Worm (Caenorhabditis elegans) whole organism, L4 larva: ENCODE results near the gene wdfy-3.

Experiments
- F26F4.8 ChIP-seq: fragments of 200-800 bp; sonication (Bioruptor generic); conservative IDR thresholded peaks from 2 replicates; pipeline ENCODE4 v1.3.6; 2022; ENCODE audit warnings: missing genetic modification characterization, missing compliant biosample characterization
- F49E8.2 ChIP-seq: sonication (generic microtip); optimal IDR thresholded peaks from 2 replicates; lab custom pipeline; 2016; ENCODE audit warnings: missing compliant biosample characterization, mild to moderate bottlenecking, missing genetic modification characterization, borderline replicate concordance
- T20F7.1 ChIP-seq: fragments of 200-800 bp; sonication (Bioruptor generic); optimal IDR thresholded peaks from 2 replicates; lab custom pipeline; 2018; ENCODE audit warnings: mild to moderate bottlenecking, missing genetic modification characterization, missing compliant biosample characterization
- Y48G9A.11 ChIP-seq: fragments of 200-800 bp; sonication (Bioruptor generic); IDR thresholded peaks from 2 replicates; pipeline ENCODE4 v1.3.6; 2022; ENCODE audit warnings: missing genetic modification reagents, missing genetic modification characterization, missing compliant biosample characterization
- ZK546.5 ChIP-seq, 2 experiments: sonication (generic microtip); optimal IDR thresholded peaks; 2 replicates each; lab custom pipeline; 2017; ENCODE audit warnings: missing biosample characterization in 2 of 2, missing genetic modification characterization in 2 of 2
- attf-4 ChIP-seq: sonication (generic microtip); optimal IDR thresholded peaks from 3 replicates; lab custom pipeline; 2017; ENCODE audit warnings: missing biosample characterization, missing genetic modification characterization
- ceh-20 ChIP-seq: fragments of 200-800 bp; sonication (Bioruptor generic); IDR thresholded peaks from 2 replicates; pipeline ENCODE4 v1.3.6; 2022; ENCODE audit warnings: missing genetic modification reagents, missing genetic modification characterization, missing compliant biosample characterization
- ceh-62 ChIP-seq: sonication (generic microtip); optimal IDR thresholded peaks from 2 replicates; lab custom pipeline; 2017; ENCODE audit warnings: missing biosample characterization, missing genetic modification characterization
- cey-2 ChIP-seq: sonication (generic microtip); optimal IDR thresholded peaks from 3 replicates; lab custom pipeline; 2017; ENCODE audit warnings: missing genetic modification characterization, mild to moderate bottlenecking, missing compliant biosample characterization, antibody characterized with exemption, borderline replicate concordance; ENCODE audit not compliant: insufficient read depth
- daf-16 ChIP-seq, 3 experiments: sonication (generic microtip); optimal IDR thresholded peaks; 2 replicates each; lab custom pipeline; 2016 to 2017; ENCODE audit warnings: missing genetic modification characterization in 3 of 3, missing genetic modification reagents in 3 of 3, mild to moderate bottlenecking in 2 of 3, missing compliant biosample characterization in 2 of 3, missing biosample characterization in 1 of 3, moderate library complexity in 1 of 3
- dmd-6 ChIP-seq: fragments of 200-800 bp; sonication (Bioruptor generic); IDR thresholded peaks from 2 replicates; pipeline ENCODE4 v1.3.6; 2022; ENCODE audit warnings: missing genetic modification reagents, missing genetic modification characterization, missing compliant biosample characterization
- dmd-8 ChIP-seq: fragments of 200-800 bp; sonication (Bioruptor generic); IDR thresholded peaks from 2 replicates; pipeline ENCODE4 v1.3.6; 2022; ENCODE audit warnings: missing genetic modification characterization, missing compliant biosample characterization
- dve-1 ChIP-seq: sonication (generic microtip); optimal IDR thresholded peaks from 2 replicates; lab custom pipeline; 2017; ENCODE audit warnings: antibody characterized with exemption, mild to moderate bottlenecking, missing genetic modification characterization, missing compliant biosample characterization; ENCODE audit not compliant: insufficient read depth
- egl-27 ChIP-seq: sonication (generic microtip); optimal IDR thresholded peaks from 3 replicates; lab custom pipeline; 2017; ENCODE audit warnings: missing biosample characterization, missing genetic modification reagents, missing genetic modification characterization
- egl-43 ChIP-seq: fragments of 200-800 bp; sonication (Bioruptor generic); IDR thresholded peaks from 2 replicates; pipeline ENCODE4 v1.3.6; 2022; ENCODE audit warnings: missing genetic modification reagents, missing genetic modification characterization, missing compliant biosample characterization
- fkh-10 ChIP-seq: fragments of 150-350 bp; optimal IDR thresholded peaks from 2 replicates; lab custom pipeline; 2014; ENCODE audit warnings: missing biosample characterization, missing genetic modification reagents, missing genetic modification characterization
- fos-1 ChIP-seq: fragments of 150-350 bp; optimal IDR thresholded peaks from 2 replicates; lab custom pipeline; 2014; ENCODE audit warnings: missing biosample characterization, missing genetic modification characterization
- hlh-11 ChIP-seq: fragments of 200-800 bp; sonication (Bioruptor generic); optimal IDR thresholded peaks from 2 replicates; lab custom pipeline; 2018; ENCODE audit warnings: mild to moderate bottlenecking, missing genetic modification characterization, missing compliant biosample characterization
- hlh-30 ChIP-seq: sonication (generic microtip); optimal IDR thresholded peaks from 2 replicates; lab custom pipeline; 2017; ENCODE audit warnings: antibody characterized with exemption, mild to moderate bottlenecking, missing genetic modification characterization, missing compliant biosample characterization; ENCODE audit not compliant: insufficient read depth
- lim-7 ChIP-seq: fragments of 200-800 bp; sonication (Bioruptor generic); IDR thresholded peaks from 2 replicates; pipeline ENCODE4 v1.3.6; 2022; ENCODE audit warnings: missing genetic modification characterization, missing compliant biosample characterization
- lin-13 ChIP-seq: fragments of 150-350 bp; optimal IDR thresholded peaks from 2 replicates; lab custom pipeline; 2014; ENCODE audit warnings: missing biosample characterization, missing genetic modification reagents, missing genetic modification characterization
- lin-29 ChIP-seq: fragments of 200-800 bp; sonication (Bioruptor generic); IDR thresholded peaks from 2 replicates; pipeline ENCODE4 v1.3.6; 2022; ENCODE audit warnings: missing genetic modification reagents, missing genetic modification characterization, missing compliant biosample characterization
- lin-39 ChIP-seq: fragments of 150-350 bp; optimal IDR thresholded peaks from 2 replicates; lab custom pipeline; 2014; ENCODE audit warnings: missing biosample characterization, missing genetic modification reagents, missing genetic modification characterization
- lsy-2 ChIP-seq, 2 experiments: fragments of 150-350 bp in 1 of 2; sonication (generic microtip) in 1 of 2; optimal IDR thresholded peaks; 2 replicates each; lab custom pipeline; 2014 to 2017; ENCODE audit warnings: missing biosample characterization in 2 of 2, missing genetic modification characterization in 2 of 2
- madf-5 ChIP-seq, 2 experiments: fragments of 200-800 bp; sonication (Bioruptor generic); IDR thresholded peaks; 2 replicates each; pipeline ENCODE4 v1.3.6; 2022; ENCODE audit warnings: missing compliant biosample characterization in 2 of 2, missing genetic modification characterization in 2 of 2
- mdl-1 ChIP-seq, 2 experiments: fragments of 150-350 bp in 1 of 2; sonication (generic microtip) in 1 of 2; optimal IDR thresholded peaks; 2 replicates each; lab custom pipeline; 2014 to 2017; ENCODE audit warnings: missing biosample characterization in 2 of 2, missing genetic modification characterization in 2 of 2
- mdt-29 ChIP-seq: fragments of 200-800 bp; sonication (Bioruptor generic); IDR thresholded peaks from 2 replicates; pipeline ENCODE4 v1.3.6; 2022; ENCODE audit warnings: missing genetic modification reagents, missing genetic modification characterization, missing compliant biosample characterization
- mep-1 ChIP-seq: fragments of 150-350 bp; sonication (generic microtip); optimal IDR thresholded peaks from 3 replicates; lab custom pipeline; 2014; ENCODE audit warnings: missing biosample characterization, missing genetic modification characterization
- mxl-2 ChIP-seq: fragments of 200-800 bp; sonication (Bioruptor generic); conservative IDR thresholded peaks from 2 replicates; pipeline ENCODE4 v1.3.6; 2022; ENCODE audit warnings: missing genetic modification reagents, missing genetic modification characterization, missing compliant biosample characterization
- mxl-3 ChIP-seq: fragments of 200-800 bp; sonication (Bioruptor generic); optimal IDR thresholded peaks from 2 replicates; lab custom pipeline; 2018; ENCODE audit warnings: mild to moderate bottlenecking, missing genetic modification characterization, missing compliant biosample characterization
- nhr-10 ChIP-seq: fragments of 150-350 bp; optimal IDR thresholded peaks from 2 replicates; lab custom pipeline; 2014; ENCODE audit warnings: missing biosample characterization, missing genetic modification characterization
- nhr-102 ChIP-seq: sonication (generic microtip); optimal IDR thresholded peaks from 2 replicates; lab custom pipeline; 2016; ENCODE audit warnings: mild to moderate bottlenecking, missing genetic modification characterization, moderate library complexity, missing compliant biosample characterization
- nhr-237 ChIP-seq: sonication (generic microtip); optimal IDR thresholded peaks from 2 replicates; lab custom pipeline; 2017; ENCODE audit warnings: missing biosample characterization, missing genetic modification characterization
- nhr-25 ChIP-seq: sonication (generic microtip); optimal IDR thresholded peaks from 2 replicates; lab custom pipeline; 2017; ENCODE audit warnings: missing genetic modification characterization, mild to moderate bottlenecking, missing compliant biosample characterization, antibody characterized with exemption, moderate library complexity, borderline replicate concordance; ENCODE audit not compliant: insufficient read depth
- nhr-28 ChIP-seq: fragments of 150-350 bp; optimal IDR thresholded peaks from 2 replicates; lab custom pipeline; 2014; ENCODE audit warnings: missing biosample characterization, missing genetic modification characterization
- nhr-41 ChIP-seq: fragments of 200-800 bp; sonication (Bioruptor generic); IDR thresholded peaks from 2 replicates; pipeline ENCODE4 v1.3.6; 2022; ENCODE audit warnings: missing genetic modification reagents, missing genetic modification characterization, missing compliant biosample characterization
- nhr-42 ChIP-seq: fragments of 200-800 bp; sonication (Bioruptor generic); IDR thresholded peaks from 2 replicates; pipeline ENCODE4 v1.3.6; 2022; ENCODE audit warnings: missing genetic modification characterization, missing compliant biosample characterization
- nhr-48 ChIP-seq: sonication (generic microtip); optimal IDR thresholded peaks from 2 replicates; lab custom pipeline; 2016; ENCODE audit warnings: mild to moderate bottlenecking, missing genetic modification characterization, missing compliant biosample characterization
- nhr-6 ChIP-seq: fragments of 150-350 bp; optimal IDR thresholded peaks from 2 replicates; lab custom pipeline; 2014; ENCODE audit warnings: missing biosample characterization, missing genetic modification characterization
- nhr-77 ChIP-seq: fragments of 150-350 bp; optimal IDR thresholded peaks from 2 replicates; lab custom pipeline; 2014; ENCODE audit warnings: missing biosample characterization, missing genetic modification characterization
- pqm-1 ChIP-seq: sonication (generic microtip); optimal IDR thresholded peaks from 2 replicates; lab custom pipeline; 2017; ENCODE audit warnings: missing biosample characterization, missing genetic modification characterization
- snpc-4 ChIP-seq: fragments of 150-350 bp; optimal IDR thresholded peaks from 2 replicates; lab custom pipeline; 2014; ENCODE audit warnings: missing biosample characterization, missing genetic modification characterization
- spr-3 ChIP-seq: fragments of 200-800 bp; sonication (Bioruptor generic); optimal IDR thresholded peaks from 2 replicates; lab custom pipeline; 2018; ENCODE audit warnings: mild to moderate bottlenecking, missing genetic modification characterization, missing compliant biosample characterization
- tag-97 ChIP-seq: fragments of 200-800 bp; sonication (Bioruptor generic); IDR thresholded peaks from 2 replicates; pipeline ENCODE4 v1.3.6; 2022; ENCODE audit warnings: missing genetic modification characterization, missing compliant biosample characterization
- tra-1 ChIP-seq: fragments of 200-800 bp; sonication (Bioruptor generic); IDR thresholded peaks from 2 replicates; pipeline ENCODE4 v1.3.6; 2022; ENCODE audit warnings: missing genetic modification reagents, missing genetic modification characterization, missing compliant biosample characterization
- unc-39 ChIP-seq: sonication (generic microtip); optimal IDR thresholded peaks from 2 replicates; lab custom pipeline; 2017; ENCODE audit warnings: missing biosample characterization, missing genetic modification characterization
- vab-7 ChIP-seq: fragments of 200-800 bp; sonication (Bioruptor generic); IDR thresholded peaks from 2 replicates; pipeline ENCODE4 v1.3.6; 2022; ENCODE audit warnings: missing genetic modification reagents, missing genetic modification characterization, missing compliant biosample characterization
- zag-1 ChIP-seq: fragments of 150-350 bp; optimal IDR thresholded peaks from 2 replicates; lab custom pipeline; 2014; ENCODE audit warnings: missing biosample characterization, missing genetic modification characterization
- zfp-3 ChIP-seq: fragments of 200-800 bp; sonication (Bioruptor generic); conservative IDR thresholded peaks from 2 replicates; pipeline ENCODE4 v1.3.6; 2022; ENCODE audit warnings: missing genetic modification reagents, missing genetic modification characterization, missing compliant biosample characterization
- ztf-11 ChIP-seq: fragments of 150-350 bp; optimal IDR thresholded peaks from 2 replicates; lab custom pipeline; 2014; ENCODE audit warnings: missing biosample characterization, missing genetic modification characterization

wdfy-3 gene

ce11 chrIV:12715947-12716382 lies 62.8 kb downstream of the wdfy-3 start:
- TF ChIP-seq pqm-1 (peak; percentile 44), nhr-41 (GFP tag; lab: Robert Waterston, UW) (0 out of 2 replicates have a peak, but pooled peaks have one; percentile 29), ZK546.5 (tag; optimal IDR thresholded peaks at IDR 0.05; lab: Kevin White, UChicago) (no peak), mdt-29 (GFP tag; lab: Robert Waterston, UW) (peak; percentile 47; the same call in 1 of the 2 replicates), lin-39 (tag; lab: Kevin White, UChicago) (no peak), T20F7.1 (GFP tag; lab: Kevin White, UChicago) (peak; percentile 56), egl-27 (tag; lab: Kevin White, UChicago) (no peak), daf-16 (GFP tag; optimal IDR thresholded peaks at IDR 0.05; lab: Kevin White, UChicago) (no peak), daf-16 (tag; optimal IDR thresholded peaks at IDR 0.05; lab: Kevin White, UChicago) (peak; percentile 76), nhr-6 (tag; lab: Kevin White, UChicago) (no peak), unc-39 (tag; lab: Kevin White, UChicago) (no peak), nhr-28 (tag; lab: Kevin White, UChicago) (peak; percentile 93), tra-1 (GFP tag; lab: Robert Waterston, UW) (peak; percentile 84), hlh-11 (tag; lab: Kevin White, UChicago) (peak; percentile 87), egl-43 (no peak), fos-1 (no peak), attf-4 (tag; lab: Kevin White, UChicago) (no peak), zfp-3 (GFP tag; lab: Robert Waterston, UW) (no peak), ztf-11 (tag; lab: Kevin White, UChicago) (no peak), cey-2 (tag; lab: Kevin White, UChicago) (peak; percentile 69), lin-29 (GFP tag; lab: Robert Waterston, UW) (no peak), lsy-2 (tag; optimal IDR thresholded peaks at IDR 0.05; lab: Kevin White, UChicago) (peak in 1 of 2 experiments; percentile 65), hlh-30 (tag; lab: Kevin White, UChicago) (peak; percentile 88), snpc-4 (tag; lab: Kevin White, UChicago) (no peak), nhr-237 (tag; lab: Kevin White, UChicago) (no peak), nhr-42 (GFP tag; lab: Robert Waterston, UW) (0 out of 2 replicates have a peak, but pooled peaks have one; percentile 23), mxl-3 (GFP tag; lab: Kevin White, UChicago) (peak; percentile 78), nhr-77 (peak; percentile 40), mep-1 (tag; lab: Kevin White, UChicago) (peak; percentile 64), Y48G9A.11 (GFP tag; lab: Robert Waterston, UW) (no peak), madf-5 (GFP tag; IDR thresholded peaks at IDR 0.05; lab: Robert Waterston, UW) (no peak), nhr-10 (peak; percentile 66), ceh-62 (tag; lab: Kevin White, UChicago) (no peak), dmd-8 (no peak), F26F4.8 (no peak), lin-13 (GFP tag; lab: Kevin White, UChicago) (no peak), dve-1 (tag; lab: Kevin White, UChicago) (peak; percentile 71), mxl-2 (GFP tag; lab: Robert Waterston, UW) (no peak), nhr-48 (tag; lab: Kevin White, UChicago) (peak; percentile 45), spr-3 (GFP tag; lab: Kevin White, UChicago) (no peak), nhr-102 (peak; percentile 19), vab-7 (no peak), ceh-20 (0 out of 2 replicates have a peak, but pooled peaks have one; percentile 36), lim-7 (no peak), dmd-6 (GFP tag; lab: Robert Waterston, UW) (peak; percentile 67), zag-1 (tag; lab: Kevin White, UChicago) (no peak), fkh-10 (GFP tag; lab: Kevin White, UChicago) (no peak), tag-97 (GFP tag; lab: Robert Waterston, UW) (no peak), mdl-1 (tag; optimal IDR thresholded peaks at IDR 0.05; lab: Kevin White, UChicago) (peak; percentile 15 to 86), nhr-25 (tag; lab: Kevin White, UChicago) (peak; percentile 48), F49E8.2 (no peak)
